Worm (Caenorhabditis elegans) whole organism, L4/young adult: ENCODE data around the gene sre-12.

Experiments used
- W03F9.2 ChIP-seq: fragments of 150-350 bp; optimal IDR thresholded peaks from 2 replicates; lab custom pipeline; 2014; ENCODE audit warnings: missing biosample characterization, missing genetic modification characterization
- dao-5 ChIP-seq: sonication (generic microtip); optimal IDR thresholded peaks from 2 replicates; lab custom pipeline; 2016; ENCODE audit warnings: missing genotype, missing genetic modification characterization, moderate library complexity, missing compliant biosample characterization
- him-1 ChIP-seq: sonication (generic microtip); optimal IDR thresholded peaks from 2 replicates; lab custom pipeline; 2016; ENCODE audit warnings: missing genotype, missing genetic modification reagents, missing genetic modification characterization, missing compliant biosample characterization

Gene sre-12

DNA sequence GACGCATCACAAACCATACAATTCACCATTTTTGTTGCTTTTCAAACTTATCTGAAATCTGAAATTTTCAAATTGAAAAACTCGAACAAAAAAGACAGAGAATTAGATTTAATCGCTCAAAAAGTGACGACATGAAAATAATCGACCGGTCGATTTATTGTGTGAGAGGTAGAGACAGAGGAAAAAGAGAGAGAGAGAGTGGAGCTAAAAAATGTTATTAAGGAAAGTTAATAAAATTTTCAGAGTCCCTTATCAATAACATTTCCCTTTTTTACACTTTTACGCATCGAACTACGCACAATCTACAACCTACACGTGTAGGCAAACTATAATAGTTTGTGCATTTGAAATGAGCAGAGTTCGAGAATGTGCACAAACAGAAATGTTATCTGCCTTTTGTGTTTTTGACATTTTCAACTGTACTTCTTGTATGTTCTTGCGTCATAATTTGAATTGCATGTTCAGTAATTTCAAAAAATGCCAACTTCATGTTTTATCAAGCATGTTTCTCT lies 18.2 kb upstream of the sre-12 start, which contains the start of gene nhr-107:
TSS of gene nhr-107 (minus strand) at position 51 of the 512 bp plus-strand sequence.
- TF ChIP-seq W03F9.2 (tag; lab: Kevin White, UChicago) (no peak), dao-5 (tag; lab: Kevin White, UChicago) (no peak), him-1 (tag; lab: Kevin White, UChicago) (no peak)

DNA sequence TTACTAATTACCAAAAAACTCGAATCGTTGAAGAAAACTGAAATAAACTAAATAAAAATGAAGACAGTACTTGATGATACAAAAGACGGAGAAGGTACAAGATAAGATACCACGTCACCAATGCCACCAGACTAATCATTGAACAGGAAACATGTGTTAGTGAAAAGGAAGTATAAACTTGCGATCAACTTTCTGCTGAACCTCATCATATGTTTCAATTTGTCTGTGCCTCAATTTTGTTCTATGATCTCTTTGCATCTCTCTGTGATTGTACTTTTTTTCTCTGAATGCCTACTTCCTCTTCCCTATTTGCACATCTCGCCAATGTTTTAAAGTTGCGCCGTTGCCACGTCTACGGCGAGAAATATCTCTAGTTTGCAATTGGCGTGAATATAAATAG lies 15.1 kb upstream of the sre-12 start:
- no peak for TF ChIP-seq dao-5 (tag; lab: Kevin White, UChicago)
- TF ChIP-seq W03F9.2 (tag; lab: Kevin White, UChicago): no peak
- TF ChIP-seq him-1 (tag; lab: Kevin White, UChicago): no peak

DNA sequence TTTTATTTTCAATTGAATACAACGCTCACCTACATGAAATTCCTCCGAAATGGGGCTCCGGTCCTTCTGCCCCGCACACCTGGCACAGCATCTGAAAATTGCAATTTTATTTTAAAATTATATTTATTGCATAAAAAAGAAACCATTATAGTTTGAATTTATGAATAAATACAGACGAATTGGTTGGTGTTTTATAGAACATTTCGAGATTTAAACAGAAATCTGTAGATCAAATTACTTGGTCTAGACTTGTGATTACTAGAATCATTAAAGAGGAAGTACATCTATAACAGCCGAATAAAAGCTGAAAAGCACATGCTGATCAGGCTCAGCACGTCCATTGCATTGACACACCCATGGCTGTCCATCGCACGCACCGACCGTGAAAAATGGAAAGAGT lies 12.9 kb upstream of the sre-12 start, which contains the start of gene nhr-162:
TSS of gene nhr-162 (minus strand) at position 101 of the 400 bp plus-strand sequence.
- TF ChIP-seq dao-5 (tag; lab: Kevin White, UChicago) (no peak), W03F9.2 (tag; lab: Kevin White, UChicago) (no peak), him-1 (tag; lab: Kevin White, UChicago) (no peak)

DNA sequence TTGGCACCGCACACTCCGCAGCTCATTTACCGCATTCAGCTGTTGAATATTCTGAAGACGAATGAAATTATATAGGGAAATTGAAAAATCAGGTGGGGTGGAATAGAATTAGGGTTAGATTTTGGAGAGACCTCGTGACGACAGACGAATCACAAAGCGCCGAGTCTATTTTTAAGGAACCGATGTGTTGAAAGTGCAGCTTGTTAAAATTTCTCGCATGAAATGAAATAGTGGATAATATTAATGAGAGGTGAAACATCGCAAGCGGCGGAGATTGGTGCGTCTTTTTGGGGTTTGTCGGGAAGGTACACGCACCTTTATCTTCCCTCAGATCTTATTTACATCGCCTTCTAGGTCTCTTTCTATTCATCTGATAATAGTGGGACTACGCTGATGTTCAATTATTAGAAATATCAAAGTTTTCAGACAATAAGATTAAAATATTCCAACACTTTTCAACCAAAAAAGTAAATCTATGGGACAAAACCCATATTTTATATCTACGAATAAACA lies 10.8 kb upstream of the sre-12 start, which contains the start of gene nhr-140:
TSS of gene nhr-140 (minus strand) at position 51 of the 513 bp plus-strand sequence.
- no peak for TF ChIP-seq W03F9.2 (tag; lab: Kevin White, UChicago)
- no peak for TF ChIP-seq him-1 (tag; lab: Kevin White, UChicago)
- TF ChIP-seq dao-5 (tag; lab: Kevin White, UChicago): no peak

DNA sequence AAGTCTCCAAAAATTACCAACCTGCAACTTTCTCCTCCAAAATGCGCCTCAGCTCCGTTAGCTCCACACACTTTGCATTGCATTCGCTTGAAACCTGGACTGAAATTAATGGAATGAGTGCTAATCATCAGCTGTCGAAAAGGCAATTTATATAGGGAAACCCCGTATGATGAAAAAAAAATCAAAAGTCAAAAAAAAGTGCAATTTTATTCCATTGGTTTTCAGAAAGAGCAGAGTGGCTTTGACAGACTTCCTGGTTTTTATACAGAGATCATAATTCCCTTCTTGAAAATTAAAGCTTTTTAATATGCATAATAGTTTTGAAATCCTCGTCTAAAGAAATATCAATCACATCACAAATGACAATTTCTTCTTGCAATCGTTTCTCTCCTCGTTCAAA lies 8.8 kb upstream of the sre-12 start, which contains the start of gene nhr-139:
TSS of gene nhr-139 (minus strand) at position 101 of the 400 bp plus-strand sequence.
- TF ChIP-seq dao-5 (tag; lab: Kevin White, UChicago) (no peak), W03F9.2 (tag; lab: Kevin White, UChicago) (no peak), him-1 (tag; lab: Kevin White, UChicago) (no peak)

DNA sequence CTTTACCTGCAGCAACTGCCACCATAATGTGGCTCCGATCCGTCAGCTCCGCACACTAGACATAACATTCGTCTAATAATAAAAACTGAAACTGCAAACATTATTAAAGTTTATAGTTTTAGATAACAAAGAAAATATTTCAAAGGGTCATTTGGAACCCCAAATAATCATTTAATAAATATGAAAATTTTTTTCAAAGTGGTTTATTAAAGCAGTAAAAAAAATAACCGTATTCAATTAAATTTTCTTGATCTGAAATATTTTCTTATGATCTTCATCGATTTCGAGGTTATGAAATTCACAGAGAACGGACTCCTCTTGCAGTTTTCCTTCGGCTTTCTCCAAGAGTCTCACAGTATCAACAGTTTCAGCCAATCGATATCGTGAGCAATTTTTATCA lies 7.0 kb upstream of the sre-12 start, which contains the start of gene nhr-163:
TSS of gene nhr-163 (minus strand) at position 101 of the 400 bp plus-strand sequence.
- no peak for TF ChIP-seq W03F9.2 (tag; lab: Kevin White, UChicago)
- TF ChIP-seq dao-5 (tag; lab: Kevin White, UChicago): no peak
- TF ChIP-seq him-1 (tag; lab: Kevin White, UChicago): no peak

DNA sequence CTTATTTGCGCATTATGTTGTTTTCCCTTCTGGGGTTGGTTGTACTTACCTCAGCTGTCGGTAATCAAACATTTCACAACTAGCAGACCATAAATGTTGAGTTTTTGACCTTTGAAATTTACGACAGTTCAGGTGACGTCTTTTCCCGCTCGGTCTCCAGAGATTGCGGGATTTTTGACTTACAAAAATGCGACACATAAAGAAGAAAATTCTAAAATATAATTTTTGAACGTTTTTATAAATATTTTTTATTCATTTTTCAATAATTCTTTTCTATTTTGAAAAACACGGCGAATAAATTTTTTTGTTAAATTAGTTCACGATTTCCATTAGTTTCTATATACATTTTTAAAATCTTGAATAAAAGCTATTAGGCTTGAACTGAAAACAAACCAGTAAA lies 3.9 kb upstream of the sre-12 start, which contains the start of gene nhr-161:
TSS of gene nhr-161 (minus strand) at position 101 of the 400 bp plus-strand sequence.
- TF ChIP-seq dao-5 (tag; lab: Kevin White, UChicago): no peak
- no peak for TF ChIP-seq W03F9.2 (tag; lab: Kevin White, UChicago)
- no peak for TF ChIP-seq him-1 (tag; lab: Kevin White, UChicago)

DNA sequence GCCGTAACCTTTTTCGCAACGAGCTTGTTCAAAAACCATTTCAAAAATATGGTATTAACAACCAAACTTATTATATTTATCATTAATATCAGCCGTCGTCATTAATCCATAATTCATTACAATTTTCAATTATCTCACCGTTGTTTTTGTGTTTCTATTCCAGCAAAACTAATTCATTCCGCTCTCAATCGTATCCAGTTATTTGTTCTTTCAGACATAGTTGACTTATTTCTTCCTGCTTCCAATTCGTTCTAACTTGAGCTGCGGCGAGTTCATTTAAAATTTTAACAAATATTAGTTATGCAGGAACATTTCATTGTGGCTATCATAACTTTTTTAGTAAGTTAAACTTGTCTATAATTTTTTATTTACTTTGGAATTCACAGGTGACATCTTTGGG lies 2.9 kb downstream of the sre-12 start, which contains the start of gene srx-16:
TSS of gene srx-16 (plus strand) at position 301 of the 400 bp plus-strand sequence.
- TF ChIP-seq W03F9.2 (tag; lab: Kevin White, UChicago) (no peak), dao-5 (tag; lab: Kevin White, UChicago) (no peak), him-1 (tag; lab: Kevin White, UChicago) (no peak)

DNA sequence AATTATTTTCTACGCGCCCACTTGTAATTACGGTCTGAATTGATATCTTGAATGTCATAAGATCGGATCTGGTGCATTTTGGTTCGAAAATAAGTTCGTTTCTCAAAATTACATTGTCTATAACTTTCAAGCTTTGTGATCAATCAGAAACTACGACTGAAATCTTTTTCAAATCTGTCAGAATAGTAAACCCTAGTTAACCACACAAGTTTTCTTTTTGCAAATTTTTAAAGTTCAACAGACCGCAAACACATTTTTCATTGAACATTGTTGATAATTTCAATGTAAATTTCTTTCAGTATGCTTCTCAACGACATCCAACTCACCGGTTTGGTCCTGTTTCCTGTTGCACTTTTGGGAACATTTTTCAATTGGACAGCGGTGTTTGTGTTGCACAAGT lies 7.4 kb downstream of the sre-12 start, which contains the start of gene srx-59:
TSS of gene srx-59 (plus strand) at position 301 of the 400 bp plus-strand sequence.
- TF ChIP-seq W03F9.2 (tag; lab: Kevin White, UChicago): no peak
- TF ChIP-seq him-1 (tag; lab: Kevin White, UChicago): no peak
- no peak for TF ChIP-seq dao-5 (tag; lab: Kevin White, UChicago)

DNA sequence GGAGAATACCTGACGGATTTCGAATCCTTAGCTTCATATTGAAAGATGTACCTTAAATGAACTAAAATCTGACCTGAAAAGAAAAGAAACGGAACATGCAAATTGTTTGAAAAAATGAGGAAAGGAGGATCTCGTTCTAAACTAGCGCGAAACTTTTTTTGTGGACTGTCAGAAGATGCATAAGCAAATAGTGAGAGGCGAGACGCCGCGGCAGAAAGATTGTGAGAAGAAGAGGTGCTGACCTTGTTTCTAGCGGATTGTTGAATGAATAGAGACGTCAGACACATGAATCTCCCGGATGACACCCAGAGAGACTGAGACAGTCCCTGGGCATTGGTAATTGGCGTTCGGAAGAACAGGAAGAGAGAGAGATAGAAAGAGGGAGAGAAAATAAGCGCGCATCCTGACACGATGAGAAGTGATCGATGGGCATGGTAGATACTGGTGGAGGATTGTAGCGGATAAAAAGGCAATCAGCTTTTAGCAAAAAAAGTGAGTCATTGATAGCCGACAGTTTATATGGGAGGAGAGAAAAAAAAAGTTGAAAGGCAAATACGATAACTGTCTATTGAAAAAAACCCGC lies 8.9 kb downstream of the sre-12 start, which contains the start of gene ptr-15:
TSS of gene ptr-15 (minus strand) at position 51 of the 583 bp plus-strand sequence.
- TF ChIP-seq dao-5 (tag; lab: Kevin White, UChicago) (no peak), W03F9.2 (tag; lab: Kevin White, UChicago) (no peak), him-1 (tag; lab: Kevin White, UChicago) (no peak)

DNA sequence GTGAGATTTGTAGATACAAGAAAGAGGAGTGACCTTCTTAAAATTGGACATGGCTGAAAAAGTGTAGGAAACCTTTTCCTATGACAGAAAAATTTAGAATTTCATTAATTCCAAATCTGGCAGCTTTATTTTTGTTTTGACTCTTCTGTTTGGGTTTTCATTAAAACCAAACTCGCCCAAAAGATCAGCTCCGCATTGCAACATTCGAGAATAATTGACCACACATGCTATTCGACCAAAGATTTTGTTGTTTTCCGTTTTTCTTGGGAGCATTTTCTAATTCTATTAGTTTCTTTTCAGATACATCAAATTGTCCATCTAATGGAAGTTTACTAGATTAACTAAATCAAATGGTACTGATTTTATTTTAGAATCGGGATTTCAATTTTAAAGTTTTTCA lies 22.7 kb downstream of the sre-12 start, which contains the start of gene mec-1:
TSS of gene mec-1 (plus strand) at position 301 of the 400 bp plus-strand sequence.
- no peak for TF ChIP-seq him-1 (tag; lab: Kevin White, UChicago)
- TF ChIP-seq dao-5 (tag; lab: Kevin White, UChicago): no peak
- no peak for TF ChIP-seq W03F9.2 (tag; lab: Kevin White, UChicago)

DNA sequence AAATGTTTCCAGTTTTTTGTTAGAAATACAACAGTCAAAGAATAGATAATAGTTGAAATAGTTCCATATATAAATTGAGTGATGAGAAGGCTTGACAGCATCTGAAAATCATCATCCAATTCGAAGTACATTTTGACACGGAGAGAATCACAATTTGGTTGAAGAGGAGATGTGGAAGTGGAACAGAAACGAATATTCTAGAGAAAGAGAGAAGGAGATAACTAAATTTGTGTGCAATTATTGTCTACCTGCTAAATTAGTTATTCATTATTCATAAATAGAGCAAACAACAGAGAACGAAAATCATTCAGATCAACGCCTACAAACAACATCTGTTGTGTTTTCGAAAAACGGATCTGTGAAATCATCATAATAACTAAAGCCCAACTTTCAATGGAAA lies 25.1 kb downstream of the sre-12 start, which contains the start of gene srg-31:
TSS of gene srg-31 (minus strand) at position 101 of the 400 bp plus-strand sequence.
- TF ChIP-seq him-1 (tag; lab: Kevin White, UChicago): no peak
- no peak for TF ChIP-seq dao-5 (tag; lab: Kevin White, UChicago)
- TF ChIP-seq W03F9.2 (tag; lab: Kevin White, UChicago): no peak

DNA sequence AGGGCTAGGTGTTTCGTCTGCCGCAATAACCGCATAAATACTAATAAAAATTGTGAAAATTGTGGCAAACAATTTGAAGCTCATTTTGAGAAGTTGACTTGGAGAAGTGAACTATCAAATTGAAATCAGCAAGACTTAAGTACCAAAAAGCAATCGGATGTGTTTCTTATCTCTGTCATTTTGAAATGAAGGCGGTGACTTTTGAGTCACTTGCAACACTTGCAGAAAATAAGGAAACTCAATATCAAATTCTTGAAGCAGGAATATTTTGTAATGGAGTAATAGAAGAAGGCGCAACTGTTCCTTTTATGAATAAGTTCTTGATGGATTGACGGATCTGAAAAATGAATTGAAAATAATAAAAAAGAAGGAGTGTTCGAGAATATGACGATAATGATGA lies 27.6 kb downstream of the sre-12 start, which contains the start of gene T07H8.11:
TSS of gene T07H8.11 (minus strand) at position 101 of the 400 bp plus-strand sequence.
- TF ChIP-seq him-1 (tag; lab: Kevin White, UChicago) (no peak), dao-5 (tag; lab: Kevin White, UChicago) (no peak), W03F9.2 (tag; lab: Kevin White, UChicago) (no peak)
